Fruit fly (Drosophila melanogaster): ENCODE measurements around the gene CG10591.

- TF ChIP-seq CG17806 (tag; optimal IDR thresholded peaks at IDR 0.05) (no peak), Pif1B (GFP tag; optimal IDR thresholded peaks at IDR 0.05) (no peak), gl (tag; optimal IDR thresholded peaks at IDR 0.05) (no peak), CG9948 (tag; optimal IDR thresholded peaks at IDR 0.05) (no peak), fd96Ca (GFP tag; IDR thresholded peaks at IDR 0.05) (no peak), Snoo (tag; optimal IDR thresholded peaks at IDR 0.05) (no peak), Ets98B (GFP tag; IDR thresholded peaks at IDR 0.05) (no peak), CG4496 (GFP tag; IDR thresholded peaks at IDR 0.05) (no peak)
These were observed 43.3 kb downstream of the CG10591 start for dm6 chr3L:5556195-5556594.

All from whole organism, pupa.